Worm (Caenorhabditis elegans) whole organism, late embryonic: ENCODE data around the gene rhy-1.

Experiments
- Y22D7AL.16 ChIP-seq: sonication (generic microtip); optimal IDR thresholded peaks from 2 replicates; lab custom pipeline; 2016; ENCODE audit warnings: missing genetic modification characterization, missing compliant biosample characterization
- ceh-2 ChIP-seq: sonication (generic microtip); optimal IDR thresholded peaks from 2 replicates; lab custom pipeline; 2016; ENCODE audit warnings: missing genotype, missing genetic modification characterization, missing compliant biosample characterization
- ceh-34 ChIP-seq: sonication (generic microtip); optimal IDR thresholded peaks from 2 replicates; lab custom pipeline; 2016; ENCODE audit warnings: mild to moderate bottlenecking, missing genetic modification characterization, missing compliant biosample characterization
- elt-4 ChIP-seq: sonication (generic microtip); optimal IDR thresholded peaks from 2 replicates; lab custom pipeline; 2016; ENCODE audit warnings: missing genetic modification characterization, missing compliant biosample characterization
- fkh-10 ChIP-seq: fragments of 150-350 bp; optimal IDR thresholded peaks from 2 replicates; lab custom pipeline; 2014; ENCODE audit warnings: missing biosample characterization, missing genetic modification reagents, missing genetic modification characterization
- mec-3 ChIP-seq: sonication (generic microtip); optimal IDR thresholded peaks from 2 replicates; lab custom pipeline; 2016; ENCODE audit warnings: borderline replicate concordance, missing genetic modification characterization, missing compliant biosample characterization
- pqm-1 ChIP-seq: sonication (generic microtip); optimal IDR thresholded peaks from 2 replicates; lab custom pipeline; 2016; ENCODE audit warnings: missing genetic modification characterization, missing compliant biosample characterization
- sox-2 ChIP-seq: fragments of 200-800 bp; sonication (Bioruptor generic); IDR thresholded peaks from 2 replicates; pipeline ENCODE4 v1.3.6; 2022; ENCODE audit warnings: missing genetic modification reagents, missing genetic modification characterization, missing compliant biosample characterization
- ttx-3 ChIP-seq: sonication (generic microtip); optimal IDR thresholded peaks from 2 replicates; lab custom pipeline; 2016; ENCODE audit warnings: missing genetic modification reagents, missing genetic modification characterization, missing compliant biosample characterization
- unc-55 ChIP-seq: sonication (generic microtip); optimal IDR thresholded peaks from 2 replicates; lab custom pipeline; 2017; ENCODE audit warnings: missing biosample characterization, missing genetic modification reagents, missing genetic modification characterization
- ztf-16 ChIP-seq: sonication (generic microtip); optimal IDR thresholded peaks from 2 replicates; lab custom pipeline; 2017; ENCODE audit warnings: missing genetic modification characterization, missing compliant biosample characterization

DNA sequence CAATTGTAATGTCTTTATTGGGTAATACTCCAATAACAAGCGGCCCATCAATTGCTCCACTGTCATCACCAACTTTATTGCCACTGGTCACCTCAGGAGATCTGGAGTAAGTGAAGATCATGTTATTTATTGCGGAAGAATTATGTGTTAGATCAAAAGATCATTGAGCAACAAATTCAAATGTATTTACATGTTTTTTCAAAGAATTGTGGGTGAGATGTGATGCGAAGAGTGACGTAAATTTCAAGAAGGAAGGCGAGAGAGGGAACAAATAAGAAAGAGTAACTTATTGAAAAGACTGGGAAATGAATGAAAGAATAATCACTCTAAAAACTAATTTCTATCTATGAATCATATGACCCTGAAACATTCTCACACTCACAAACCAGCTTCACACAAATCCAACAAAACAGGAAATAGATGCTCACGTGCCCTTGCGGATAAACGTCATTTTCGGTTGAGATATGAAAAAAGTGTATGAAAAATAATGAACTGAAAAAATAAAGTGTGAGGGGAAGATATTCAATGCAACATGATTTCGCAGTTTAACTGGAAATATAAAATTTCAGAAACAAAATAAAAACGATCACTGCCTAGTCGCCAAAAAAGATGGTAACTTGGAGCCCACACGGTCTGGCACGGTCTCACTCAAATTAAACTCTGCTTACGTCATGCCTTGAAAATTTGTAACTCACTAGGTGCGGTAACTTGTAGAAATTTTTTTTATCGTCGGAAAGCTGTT, 40.2 kb upstream of the rhy-1 start:
- no peak for TF ChIP-seq ztf-16 (tag; lab: Kevin White, UChicago)
- TF ChIP-seq sox-2 (GFP tag; lab: Robert Waterston, UW) = no peak
- no peak for TF ChIP-seq ceh-34
- no peak for TF ChIP-seq pqm-1 (tag; lab: Kevin White, UChicago)
- TF ChIP-seq ttx-3 = no peak
- no peak for TF ChIP-seq fkh-10 (GFP tag; lab: Kevin White, UChicago)
- no peak for TF ChIP-seq elt-4 (tag; lab: Kevin White, UChicago)
- no peak for TF ChIP-seq ceh-2 (tag; lab: Kevin White, UChicago)
- no peak for TF ChIP-seq unc-55 (GFP tag; lab: Kevin White, UChicago)
- TF ChIP-seq Y22D7AL.16 = no peak
- TF ChIP-seq mec-3 (tag; lab: Kevin White, UChicago) = no peak
